Fruit fly (Drosophila melanogaster): ENCODE results near the gene CG15522.

- TF ChIP-seq Myc (optimal IDR thresholded peaks at IDR 0.05) = no peak
- TF ChIP-seq psq (optimal IDR thresholded peaks at IDR 0.05) = no peak
- no peak for TF ChIP-seq h (optimal IDR thresholded peaks at IDR 0.05)
- no peak for TF ChIP-seq insv (optimal IDR thresholded peaks at IDR 0.05)
- TF ChIP-seq Sin3A (optimal IDR thresholded peaks at IDR 0.05) = no peak
- no peak for TF ChIP-seq ttk (optimal IDR thresholded peaks at IDR 0.05)
These were observed 34.0 kb upstream of the CG15522 start for dm6 chr3R:29893030-29893429.

Measured in Kc167 (cell line).